Worm (Caenorhabditis elegans) whole organism, dauer: ENCODE data around the gene T26H5.10.

Experiments
- unc-62 ChIP-seq: sonication (generic microtip); optimal IDR thresholded peaks from 2 replicates; lab custom pipeline; 2017; ENCODE audit warnings: missing biosample characterization, missing genetic modification reagents, missing genetic modification characterization

Gene T26H5.10

ce11 chrV:15454322-15454721, 10.7 kb upstream of the T26H5.10 start:
- TF ChIP-seq unc-62 (GFP tag; lab: Kevin White, UChicago): no peak

- no peak for TF ChIP-seq unc-62 (GFP tag; lab: Kevin White, UChicago)
Measured at ce11 chrV:15451421-15451820, 7.8 kb upstream of the T26H5.10 start, which contains the start of gene srw-33. TSS of gene srw-33 (minus strand) at chrV:15451521.

ce11 chrV:15448865-15449264, 5.3 kb upstream of the T26H5.10 start, which contains the start of gene T26H5.14:
TSS of gene T26H5.14 (plus strand) at chrV:15449165.
- no peak for TF ChIP-seq unc-62 (GFP tag; lab: Kevin White, UChicago)

- no peak for TF ChIP-seq unc-62 (GFP tag; lab: Kevin White, UChicago)
Measured at ce11 chrV:15448408-15448807, 4.8 kb upstream of the T26H5.10 start, which contains the start of gene T26H5.4. TSS of gene T26H5.4 (minus strand) at chrV:15448701.

ce11 chrV:15445437-15445836, 1.8 kb upstream of the T26H5.10 start, which contains the start of gene srh-239:
TSS of gene srh-239 (plus strand) at chrV:15445737.
- no peak for TF ChIP-seq unc-62 (GFP tag; lab: Kevin White, UChicago)

ce11 chrV:15444615-15445014, 1.0 kb upstream of the T26H5.10 start, which contains the start of gene T26H5.9:
TSS of gene T26H5.9 (plus strand) at chrV:15444916.
- no peak for TF ChIP-seq unc-62 (GFP tag; lab: Kevin White, UChicago)

- no peak for TF ChIP-seq unc-62 (GFP tag; lab: Kevin White, UChicago)
Measured at ce11 chrV:15444188-15444587, 580 bp upstream of the T26H5.10 start, which contains the start of gene T26H5.11. TSS of gene T26H5.11 (minus strand) at chrV:15444288.

- no peak for TF ChIP-seq unc-62 (GFP tag; lab: Kevin White, UChicago)
Measured at ce11 chrV:15442384-15442783, 1.2 kb downstream of the T26H5.10 start.

- no peak for TF ChIP-seq unc-62 (GFP tag; lab: Kevin White, UChicago)
Measured at ce11 chrV:15436133-15436532, 7.5 kb downstream of the T26H5.10 start.

- no peak for TF ChIP-seq unc-62 (GFP tag; lab: Kevin White, UChicago)
Measured at ce11 chrV:15434647-15435046, 9.0 kb downstream of the T26H5.10 start.

ce11 chrV:15432457-15432856, 11.2 kb downstream of the T26H5.10 start, which contains the start of gene T26H5.8:
TSS of gene T26H5.8 (minus strand) at chrV:15432726.
- TF ChIP-seq unc-62 (GFP tag; lab: Kevin White, UChicago): no peak

- TF ChIP-seq unc-62 (GFP tag; lab: Kevin White, UChicago): no peak
Measured at ce11 chrV:15431322-15432052, 12.1 kb downstream of the T26H5.10 start.

ce11 chrV:15426944-15427343, 16.7 kb downstream of the T26H5.10 start, which contains the start of gene fbxa-209:
TSS of gene fbxa-209 (minus strand) at chrV:15427044.
- no peak for TF ChIP-seq unc-62 (GFP tag; lab: Kevin White, UChicago)

- no peak for TF ChIP-seq unc-62 (GFP tag; lab: Kevin White, UChicago)
Measured at ce11 chrV:15425368-15426091, 18.1 kb downstream of the T26H5.10 start, which contains the start of gene Y36E3A.2. TSS of gene Y36E3A.2 (plus strand) at chrV:15426041.

ce11 chrV:15423601-15424000, 20.0 kb downstream of the T26H5.10 start, which contains the start of gene fbxa-104:
TSS of gene fbxa-104 (minus strand) at chrV:15423683.
- no peak for TF ChIP-seq unc-62 (GFP tag; lab: Kevin White, UChicago)

- no peak for TF ChIP-seq unc-62 (GFP tag; lab: Kevin White, UChicago)
Measured at ce11 chrV:15417822-15418221, 25.8 kb downstream of the T26H5.10 start, which contains the start of gene T06E6.10. TSS of gene T06E6.10 (plus strand) at chrV:15418122.
